Worm (Caenorhabditis elegans) whole organism, late embryonic: Measurements from ENCODE around the gene sri-25.

Experiments
- ceh-45 ChIP-seq: fragments of 200-800 bp; sonication (Bioruptor generic); IDR thresholded peaks from 2 replicates; pipeline ENCODE4 v1.3.6; 2022; ENCODE audit warnings: missing genetic modification reagents, missing genetic modification characterization, missing compliant biosample characterization
- ets-4 ChIP-seq: sonication (generic microtip); optimal IDR thresholded peaks from 2 replicates; lab custom pipeline; 2016; ENCODE audit warnings: missing genetic modification characterization, missing compliant biosample characterization
- hlh-8 ChIP-seq: sonication (generic microtip); optimal IDR thresholded peaks from 2 replicates; lab custom pipeline; 2016; ENCODE audit warnings: missing genotype, missing genetic modification characterization, missing compliant biosample characterization
- mec-3 ChIP-seq: sonication (generic microtip); optimal IDR thresholded peaks from 2 replicates; lab custom pipeline; 2016; ENCODE audit warnings: borderline replicate concordance, missing genetic modification characterization, missing compliant biosample characterization
- nfya-1 ChIP-seq: sonication (generic microtip); optimal IDR thresholded peaks from 2 replicates; lab custom pipeline; 2017; ENCODE audit warnings: missing genetic modification characterization, mild to moderate bottlenecking, missing compliant biosample characterization, antibody characterized with exemption, moderate library complexity
- nhr-11 ChIP-seq: fragments of 150-350 bp; optimal IDR thresholded peaks from 2 replicates; lab custom pipeline; 2014; ENCODE audit warnings: missing biosample characterization, missing genetic modification characterization
- npax-4 ChIP-seq: sonication (generic microtip); optimal IDR thresholded peaks from 2 replicates; lab custom pipeline; 2016; ENCODE audit warnings: missing genetic modification characterization, missing compliant biosample characterization
- pqm-1 ChIP-seq: sonication (generic microtip); optimal IDR thresholded peaks from 2 replicates; lab custom pipeline; 2016; ENCODE audit warnings: missing genetic modification characterization, missing compliant biosample characterization
- sox-4 ChIP-seq: sonication (generic microtip); optimal IDR thresholded peaks from 2 replicates; lab custom pipeline; 2017; ENCODE audit warnings: mild to moderate bottlenecking, missing genetic modification characterization, inconsistent platforms, missing compliant biosample characterization

DNA sequence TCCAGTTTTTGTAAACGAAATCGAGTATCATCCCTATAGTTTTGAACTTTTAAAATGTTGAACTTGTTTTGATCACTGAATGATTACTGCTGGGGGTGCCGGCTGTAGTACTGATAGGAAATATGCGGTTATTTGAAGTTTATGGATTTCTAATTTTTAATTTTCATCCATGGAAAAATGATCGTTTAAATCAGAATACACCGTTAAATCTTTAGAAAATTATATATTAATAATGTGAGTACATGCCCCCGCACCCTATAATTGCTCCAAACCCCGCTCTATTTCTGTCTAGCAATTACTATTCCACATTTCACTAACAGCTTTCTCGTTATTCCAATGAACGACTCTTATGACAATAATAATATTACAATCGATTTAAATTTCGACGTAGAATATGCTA, 17.0 kb upstream of the sri-25 start, which contains the start of gene Y75B12B.10:
- TF ChIP-seq nfya-1 = no peak
- TF ChIP-seq nhr-11 = no peak
- no peak for TF ChIP-seq sox-4 (tag; lab: Kevin White, UChicago)
- no peak for TF ChIP-seq pqm-1 (tag; lab: Kevin White, UChicago)
- no peak for TF ChIP-seq npax-4
- TF ChIP-seq hlh-8 = no peak
- no peak for TF ChIP-seq mec-3 (tag; lab: Kevin White, UChicago)
- TF ChIP-seq ets-4 = no peak
- TF ChIP-seq ceh-45 (GFP tag; lab: Robert Waterston, UW) = no peak
